Fruit fly (Drosophila melanogaster) whole organism, wandering third instar larva: ENCODE data around the gene boi.

Experiments
- Abd-B ChIP-seq: fragments of >200 bp; optimal IDR thresholded peaks from 2 replicates; lab custom pipeline; 2017; ENCODE audit warnings: missing biosample characterization, missing genetic modification characterization
- CG32264 ChIP-seq: fragments of 200-800 bp; sonication (Bioruptor generic); optimal IDR thresholded peaks from 2 replicates; lab custom pipeline; 2016; ENCODE audit warnings: missing biosample characterization, missing genetic modification characterization
- CrebA ChIP-seq: fragments of 200-800 bp; sonication (Bioruptor generic); optimal IDR thresholded peaks from 2 replicates; lab custom pipeline; 2016; ENCODE audit warnings: missing biosample characterization, mild to moderate bottlenecking, missing genetic modification characterization, borderline replicate concordance
- Dfd ChIP-seq: fragments of >200 bp; optimal IDR thresholded peaks from 2 replicates; lab custom pipeline; 2017; ENCODE audit warnings: missing biosample characterization, missing genetic modification characterization
- Dif ChIP-seq: fragments of 200-275, 200-300 bp; sonication (Bioruptor generic); optimal IDR thresholded peaks from 2 replicates; lab custom pipeline; 2018; ENCODE audit warnings: missing biosample characterization, missing genetic modification characterization; ENCODE audit not compliant: partially characterized antibody
- HLH106 ChIP-seq: fragments of 200-800 bp; optimal IDR thresholded peaks from 3 replicates; lab custom pipeline; 2019; ENCODE audit warnings: missing biosample characterization, mild to moderate bottlenecking, missing genetic modification characterization, moderate library complexity
- Hnf4 ChIP-seq: fragments of 200-800 bp; sonication (Bioruptor generic); optimal IDR thresholded peaks from 2 replicates; lab custom pipeline; 2016; ENCODE audit warnings: missing biosample characterization, mild to moderate bottlenecking, missing genetic modification characterization
- Hr78 ChIP-seq: fragments of >200 bp; optimal IDR thresholded peaks from 2 replicates; lab custom pipeline; 2017; ENCODE audit warnings: missing biosample characterization, missing genetic modification characterization
- Hr83 ChIP-seq: fragments of 200-300 bp; sonication (Bioruptor generic); optimal IDR thresholded peaks from 2 replicates; lab custom pipeline; 2016; ENCODE audit warnings: missing biosample characterization, mild to moderate bottlenecking, missing genetic modification characterization, moderate library complexity; ENCODE audit not compliant: poor library complexity, severe bottlenecking
- Jra ChIP-seq: sonication (Bioruptor generic); optimal IDR thresholded peaks from 2 replicates; lab custom pipeline; 2016; ENCODE audit warnings: missing biosample characterization, missing genetic modification characterization
- Mio ChIP-seq: sonication (Bioruptor generic); optimal IDR thresholded peaks from 2 replicates; lab custom pipeline; 2016; ENCODE audit warnings: missing biosample characterization, missing genetic modification characterization
- Myc ChIP-seq: fragments of >200 bp; optimal IDR thresholded peaks from 2 replicates; lab custom pipeline; 2017
- OdsH ChIP-seq: fragments of 200-800 bp; sonication (Bioruptor generic); optimal IDR thresholded peaks from 2 replicates; lab custom pipeline; 2016; ENCODE audit warnings: missing biosample characterization, mild to moderate bottlenecking, missing genetic modification characterization
- Rel ChIP-seq, 2 experiments: fragments of 200-800 bp; sonication (Bioruptor generic) in 1 of 2; optimal IDR thresholded peaks; 2 replicates in 1 of 2; 3 replicates in 1 of 2; lab custom pipeline; 2016 to 2019; ENCODE audit warnings: mild to moderate bottlenecking in 2 of 2, missing biosample characterization in 2 of 2, missing genetic modification characterization in 2 of 2, moderate library complexity in 1 of 2
- Sp1 ChIP-seq: fragments of 200-800 bp; sonication (Bioruptor generic); optimal IDR thresholded peaks from 3 replicates; lab custom pipeline; 2019; ENCODE audit warnings: missing biosample characterization, mild to moderate bottlenecking, missing genetic modification characterization, moderate library complexity
- Vsx2 ChIP-seq: fragments of 200-300, 225-300 bp; sonication (Bioruptor generic); optimal IDR thresholded peaks from 2 replicates; lab custom pipeline; 2018; ENCODE audit warnings: missing biosample characterization, missing genetic modification characterization; ENCODE audit not compliant: partially characterized antibody
- br ChIP-seq: fragments of 200-800 bp; sonication (Bioruptor generic); optimal IDR thresholded peaks from 2 replicates; lab custom pipeline; 2016; ENCODE audit warnings: missing biosample characterization, missing genetic modification characterization
- dmrt93B ChIP-seq: fragments of 200-800 bp; sonication (Bioruptor generic); optimal IDR thresholded peaks from 2 replicates; lab custom pipeline; 2018; ENCODE audit warnings: missing biosample characterization, mild to moderate bottlenecking, missing genetic modification characterization
- dsf ChIP-seq: sonication (Bioruptor generic); optimal IDR thresholded peaks from 2 replicates; lab custom pipeline; 2016; ENCODE audit warnings: missing biosample characterization, missing genetic modification characterization, borderline replicate concordance
- ey ChIP-seq: fragments of 200-800 bp; sonication (Bioruptor generic); optimal IDR thresholded peaks from 2 replicates; lab custom pipeline; 2016; ENCODE audit warnings: missing biosample characterization, missing genetic modification characterization
- fru ChIP-seq: fragments of 200-800 bp; sonication (Bioruptor generic); optimal IDR thresholded peaks from 3 replicates; lab custom pipeline; 2016; ENCODE audit warnings: missing biosample characterization, mild to moderate bottlenecking, missing genetic modification characterization
- h ChIP-seq: fragments of 200-800 bp; sonication (Bioruptor generic); optimal IDR thresholded peaks from 3 replicates; lab custom pipeline; 2016; ENCODE audit warnings: missing biosample characterization, mild to moderate bottlenecking, missing genetic modification characterization
- lola ChIP-seq: fragments of >200 bp; optimal IDR thresholded peaks from 2 replicates; lab custom pipeline; 2017; ENCODE audit warnings: missing biosample characterization, missing genetic modification characterization
- pan ChIP-seq: fragments of >200 bp; optimal IDR thresholded peaks from 2 replicates; lab custom pipeline; 2017
- psq ChIP-seq: fragments of 200-800 bp; sonication (Bioruptor generic); optimal IDR thresholded peaks from 3 replicates; lab custom pipeline; 2017; ENCODE audit warnings: missing biosample characterization, mild to moderate bottlenecking, missing genetic modification characterization, moderate library complexity
- rgr ChIP-seq: fragments of 200-800 bp; sonication (Bioruptor generic); optimal IDR thresholded peaks from 3 replicates; lab custom pipeline; 2016; ENCODE audit warnings: missing biosample characterization, mild to moderate bottlenecking, missing genetic modification characterization
- sage ChIP-seq: fragments of 200-800 bp; sonication (Bioruptor generic); optimal IDR thresholded peaks from 2 replicates; lab custom pipeline; 2016; ENCODE audit warnings: missing biosample characterization, mild to moderate bottlenecking, missing genetic modification characterization
- sv ChIP-seq: fragments of 200-800 bp; sonication (Bioruptor generic); optimal IDR thresholded peaks from 3 replicates; lab custom pipeline; 2016; ENCODE audit warnings: missing biosample characterization, missing genetic modification characterization
- tai ChIP-seq: sonication (Bioruptor generic); optimal IDR thresholded peaks from 2 replicates; lab custom pipeline; 2016; ENCODE audit warnings: missing biosample characterization, missing genetic modification characterization
- usp ChIP-seq: fragments of >200 bp; optimal IDR thresholded peaks from 2 replicates; lab custom pipeline; 2017; ENCODE audit warnings: missing biosample characterization, missing genetic modification characterization
- woc ChIP-seq: sonication (Bioruptor generic); optimal IDR thresholded peaks from 2 replicates; lab custom pipeline; 2016; ENCODE audit warnings: missing biosample characterization, mild to moderate bottlenecking, missing genetic modification characterization

boi gene

dm6 chrX:2517525-2518294, 47.9 kb upstream of the boi start:
- TF ChIP-seq Mio (GFP tag; lab: Kevin White, UChicago) (no peak), dsf (GFP tag; lab: Kevin White, UChicago) (no peak), fru (GFP tag; lab: Kevin White, UChicago) (no peak), ey (no peak), woc (GFP tag; lab: Kevin White, UChicago) (no peak), tai (GFP tag; lab: Kevin White, UChicago) (no peak), psq (GFP tag; lab: Kevin White, UChicago) (no peak), Sp1 (GFP tag; lab: Kevin White, UChicago) (no peak), h (no peak), Myc (lab: Kevin White, UChicago) (no peak), Hr78 (no peak), HLH106 (tag; lab: Kevin White, UChicago) (no peak), rgr (no peak), OdsH (GFP tag; lab: Kevin White, UChicago) (no peak), CG32264 (GFP tag; lab: Kevin White, UChicago) (no peak)

- no peak for TF ChIP-seq Abd-B (GFP tag; lab: Kevin White, UChicago)
- TF ChIP-seq Dfd (GFP tag; lab: Kevin White, UChicago) = no peak
- no peak for TF ChIP-seq Dif (GFP tag; lab: Kevin White, UChicago)
- no peak for TF ChIP-seq pan
- TF ChIP-seq CG32264 (GFP tag; lab: Kevin White, UChicago) = no peak
- no peak for TF ChIP-seq Mio (GFP tag; lab: Kevin White, UChicago)
- TF ChIP-seq Myc (lab: Kevin White, UChicago) = no peak
- TF ChIP-seq Hr83 (GFP tag; lab: Kevin White, UChicago) = no peak
- no peak for TF ChIP-seq CrebA
- TF ChIP-seq woc (GFP tag; lab: Kevin White, UChicago) = no peak
- no peak for TF ChIP-seq Vsx2 (GFP tag; lab: Kevin White, UChicago)
- no peak for TF ChIP-seq Rel (GFP tag; optimal IDR thresholded peaks at IDR 0.05; lab: Kevin White, UChicago)
- no peak for TF ChIP-seq Rel (tag; optimal IDR thresholded peaks at IDR 0.05; lab: Kevin White, UChicago)
- no peak for TF ChIP-seq sage (GFP tag; lab: Kevin White, UChicago)
- TF ChIP-seq HLH106 (tag; lab: Kevin White, UChicago) = no peak
Observed at dm6 chrX:2516199-2516598, 46.4 kb upstream of the boi start.

dm6 chrX:2511292-2511808, 41.5 kb upstream of the boi start:
- TF ChIP-seq Dfd (GFP tag; lab: Kevin White, UChicago) = peak; percentile 95
- TF ChIP-seq Myc (lab: Kevin White, UChicago) = no peak
- TF ChIP-seq Abd-B (GFP tag; lab: Kevin White, UChicago) = no peak
- TF ChIP-seq lola (GFP tag; lab: Kevin White, UChicago) = no peak
- no peak for TF ChIP-seq Hr83 (GFP tag; lab: Kevin White, UChicago)

- TF ChIP-seq Vsx2 (GFP tag; lab: Kevin White, UChicago) = no peak
- no peak for TF ChIP-seq Hr83 (GFP tag; lab: Kevin White, UChicago)
- no peak for TF ChIP-seq sage (GFP tag; lab: Kevin White, UChicago)
- TF ChIP-seq usp (GFP tag; lab: Kevin White, UChicago) = no peak
- no peak for TF ChIP-seq sv (GFP tag; lab: Kevin White, UChicago)
- no peak for TF ChIP-seq ey
- no peak for TF ChIP-seq Sp1 (GFP tag; lab: Kevin White, UChicago)
- TF ChIP-seq Jra (GFP tag; lab: Kevin White, UChicago) = no peak
- no peak for TF ChIP-seq HLH106 (tag; lab: Kevin White, UChicago)
- no peak for TF ChIP-seq br (GFP tag; lab: Kevin White, UChicago)
- TF ChIP-seq Hnf4 = no peak
- TF ChIP-seq dmrt93B = no peak
- TF ChIP-seq Mio (GFP tag; lab: Kevin White, UChicago) = no peak
Observed at dm6 chrX:2508880-2509279, 39.0 kb upstream of the boi start.
